Fruit fly (Drosophila melanogaster): ENCODE data around the gene Atg4a.

The Atg4a gene

DNA sequence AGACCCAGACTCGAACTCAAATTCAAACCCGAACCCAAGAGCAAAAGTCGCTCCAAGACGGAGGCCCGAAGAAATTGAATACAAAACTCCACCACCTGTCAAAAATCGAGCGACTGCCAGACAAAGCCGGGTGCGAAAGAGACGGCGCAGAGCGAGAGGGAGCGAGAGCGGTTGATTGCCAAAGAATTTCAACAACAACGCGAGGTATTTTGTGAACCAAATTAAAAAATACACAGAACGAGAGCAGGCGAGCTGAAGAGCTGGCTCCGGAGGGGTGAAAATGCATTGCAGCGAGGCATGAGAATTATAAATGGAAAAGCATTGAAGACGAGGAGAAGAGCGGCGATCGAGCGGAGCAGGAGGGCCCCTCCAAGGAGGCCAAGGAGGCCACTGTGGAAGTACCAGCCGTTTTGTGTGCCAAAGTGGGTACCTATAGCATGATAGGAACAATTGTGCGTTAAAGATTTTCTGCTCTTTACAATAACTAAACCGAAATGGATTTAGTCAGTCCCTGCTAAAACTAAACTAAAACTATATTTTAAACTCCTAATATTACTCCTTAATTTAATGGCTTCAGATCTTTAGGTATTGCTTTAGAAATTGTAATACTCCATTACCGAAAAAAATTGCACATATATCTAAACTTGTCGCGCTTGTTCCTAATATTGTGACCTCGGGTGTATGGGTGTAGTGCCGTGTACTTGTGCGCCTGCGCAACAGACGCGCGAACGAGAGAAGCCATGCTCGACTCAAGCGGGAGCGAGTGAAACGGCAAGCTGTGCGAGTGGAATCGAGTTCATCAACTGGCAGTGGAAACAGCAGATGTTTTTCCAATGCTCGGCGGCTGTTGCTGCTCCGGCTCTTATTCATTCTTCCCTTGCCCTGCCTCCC is 18.0 kb upstream of the Atg4a start (continued):
- no peak for TF ChIP-seq CG11294 (GFP tag; IDR thresholded peaks at IDR 0.05)
- peak; percentile 76 for TF ChIP-seq cyc (GFP tag; optimal IDR thresholded peaks at IDR 0.05)
- peak; percentile 79 for TF ChIP-seq Ets96B (tag; optimal IDR thresholded peaks at IDR 0.05)
- peak; percentile 28 for TF ChIP-seq CG6276 (GFP tag; optimal IDR thresholded peaks at IDR 0.05)
- no peak for TF ChIP-seq CG8119 (GFP tag; IDR thresholded peaks at IDR 0.05)
- TF ChIP-seq dsx (GFP tag; optimal IDR thresholded peaks at IDR 0.05; ENCODE audit: poor library complexity, severe bottlenecking), result peak; percentile 74
- TF ChIP-seq CG6792 (GFP tag; optimal IDR thresholded peaks at IDR 0.05), result peak; percentile 69
- TF ChIP-seq CG15336 (GFP tag; IDR thresholded peaks at IDR 0.05), result 0 out of 2 replicates have a peak, but pooled peaks have one; percentile 27
- TF ChIP-seq svp (GFP tag), result peak; percentile 91
- peak; percentile 48 for TF ChIP-seq CG16779 (tag; optimal IDR thresholded peaks at IDR 0.05)
- no peak for TF ChIP-seq fkh (GFP tag; optimal IDR thresholded peaks at IDR 0.05)
- TF ChIP-seq spab (GFP tag; optimal IDR thresholded peaks at IDR 0.05), result peak; percentile 66
- TF ChIP-seq Eip78C (GFP tag), result peak; percentile 95
- peak; percentile 63 to 75 for TF ChIP-seq ss (GFP tag; optimal IDR thresholded peaks at IDR 0.05)
- peak; percentile 80 for TF ChIP-seq CG10669 (GFP tag; optimal IDR thresholded peaks at IDR 0.05)
- TF ChIP-seq CG32006 (GFP tag; optimal IDR thresholded peaks at IDR 0.05), result peak; percentile 63
- TF ChIP-seq Sox14 (GFP tag; optimal IDR thresholded peaks at IDR 0.05), result peak; percentile 71
- peak; percentile 61 for TF ChIP-seq pdm3 (GFP tag; optimal IDR thresholded peaks at IDR 0.05)
- peak; percentile 33 for TF ChIP-seq CG9139 (GFP tag; optimal IDR thresholded peaks at IDR 0.05)
- peak; percentile 72 for TF ChIP-seq OdsH (GFP tag; optimal IDR thresholded peaks at IDR 0.05)
- peak; percentile 8 for TF ChIP-seq dac (GFP tag; optimal IDR thresholded peaks at IDR 0.05)
- TF ChIP-seq CG3032 (tag; optimal IDR thresholded peaks at IDR 0.05), result peak; percentile 85
- TF ChIP-seq lz (GFP tag; optimal IDR thresholded peaks at IDR 0.05), result peak; percentile 85
- TF ChIP-seq CG31627 (GFP tag; optimal IDR thresholded peaks at IDR 0.05), result peak; percentile 75
- peak; percentile 82 for TF ChIP-seq CG6808 (GFP tag; optimal IDR thresholded peaks at IDR 0.05)
- no peak for TF ChIP-seq Eip93F (GFP tag; optimal IDR thresholded peaks at IDR 0.05)
- TF ChIP-seq CG6854 (GFP tag; optimal IDR thresholded peaks at IDR 0.05), result peak; percentile 57
- peak; percentile 58 for TF ChIP-seq CG11902 (GFP tag; optimal IDR thresholded peaks at IDR 0.05)
- TF ChIP-seq Hr4 (GFP tag; optimal IDR thresholded peaks at IDR 0.05), result peak; percentile 53
- peak; percentile 47 for TF ChIP-seq CG11762 (GFP tag; optimal IDR thresholded peaks at IDR 0.05; ENCODE audit: insufficient read depth)
- peak; percentile 63 for TF ChIP-seq vri (GFP tag; optimal IDR thresholded peaks at IDR 0.05)
- 0 out of 3 replicates have a peak, but pooled peaks have one; percentile 30 for TF ChIP-seq eg (GFP tag; IDR thresholded peaks at IDR 0.05)
- TF ChIP-seq acj6 (GFP tag; optimal IDR thresholded peaks at IDR 0.05), result peak; percentile 77

DNA sequence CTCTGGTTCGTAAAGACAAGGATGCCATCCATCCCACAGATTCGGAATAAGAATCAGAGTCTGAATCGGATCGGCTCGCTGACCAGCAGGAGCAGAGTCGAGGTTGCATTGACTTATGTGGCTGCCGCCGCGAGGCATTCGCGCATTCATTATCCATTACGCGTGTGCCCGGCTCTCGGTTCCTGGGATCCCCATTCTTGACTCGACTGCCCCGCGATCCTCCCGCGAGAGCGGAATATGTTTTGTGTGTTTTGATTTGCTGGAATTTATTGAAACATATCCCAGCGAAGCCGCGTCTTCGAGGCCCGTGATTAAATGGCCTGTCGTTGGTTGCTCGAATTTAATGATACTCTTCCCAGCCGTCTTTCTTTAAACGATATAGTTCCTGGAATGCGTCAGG is 17.0 kb upstream of the Atg4a start:
- TF ChIP-seq CG8319 (GFP tag; optimal IDR thresholded peaks at IDR 0.05) (no peak), CG6276 (GFP tag; optimal IDR thresholded peaks at IDR 0.05) (no peak), CG6792 (GFP tag; optimal IDR thresholded peaks at IDR 0.05) (no peak), ss (GFP tag; optimal IDR thresholded peaks at IDR 0.05) (no peak), dsx (GFP tag; optimal IDR thresholded peaks at IDR 0.05; ENCODE audit: poor library complexity, severe bottlenecking) (no peak), CG10631 (GFP tag; optimal IDR thresholded peaks at IDR 0.05) (no peak), fd59A (GFP tag; optimal IDR thresholded peaks at IDR 0.05) (no peak), CG6163 (GFP tag; IDR thresholded peaks at IDR 0.05) (no peak), Sox15 (GFP tag; optimal IDR thresholded peaks at IDR 0.05) (no peak), Eip93F (GFP tag; optimal IDR thresholded peaks at IDR 0.05) (no peak), salr (GFP tag; optimal IDR thresholded peaks at IDR 0.05) (no peak), CG31627 (GFP tag; optimal IDR thresholded peaks at IDR 0.05) (no peak), CG6854 (GFP tag; optimal IDR thresholded peaks at IDR 0.05) (no peak), Sox102F (GFP tag; optimal IDR thresholded peaks at IDR 0.05) (no peak), net (GFP tag; optimal IDR thresholded peaks at IDR 0.05) (no peak), Eip75B (GFP tag; optimal IDR thresholded peaks at IDR 0.05) (no peak), pdm3 (GFP tag; optimal IDR thresholded peaks at IDR 0.05) (no peak), Met (GFP tag; optimal IDR thresholded peaks at IDR 0.05) (no peak)

All from whole organism, prepupa.